Fruit fly (Drosophila melanogaster): ENCODE results near the gene CG4440.
A peak's percentile ranks its signal among the peaks of the same experiment; 100 is the strongest.

CG4440 gene

DNA sequence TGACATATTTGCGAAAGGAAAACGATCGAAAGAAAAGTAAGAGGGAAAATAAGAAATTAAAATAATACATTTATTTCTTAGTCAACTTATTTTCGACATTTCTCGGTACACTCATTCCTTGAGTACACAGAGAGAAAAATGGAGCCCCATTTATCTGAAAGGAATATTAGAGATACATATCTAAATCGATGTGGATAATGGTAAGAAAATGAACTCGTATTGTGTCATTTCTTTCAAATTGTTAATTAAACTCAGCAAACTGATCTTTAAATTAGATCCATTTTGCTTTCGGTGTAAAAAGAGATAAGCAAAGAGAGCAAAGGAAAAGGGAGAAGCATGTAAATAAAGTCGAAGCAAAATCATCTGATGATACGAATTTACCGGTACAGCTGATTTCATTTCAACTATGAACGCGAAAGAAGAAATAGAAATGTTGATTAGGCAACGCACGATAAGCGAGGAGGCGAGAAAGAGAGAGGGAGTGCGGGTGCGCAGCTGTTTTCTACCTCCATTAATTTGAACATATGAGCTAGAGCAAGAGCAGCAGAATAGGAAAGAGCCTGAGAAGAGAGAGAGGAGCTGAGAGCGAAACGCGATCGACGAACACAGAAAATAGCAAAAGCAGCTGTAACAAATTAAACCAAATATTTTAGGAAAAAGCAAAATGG is 43.9 kb upstream of the CG4440 start:
- TF ChIP-seq Crg-1 (GFP tag; optimal IDR thresholded peaks at IDR 0.05), result no peak
- TF ChIP-seq cic (GFP tag; optimal IDR thresholded peaks at IDR 0.05), result no peak
- peak; percentile 54 for TF ChIP-seq Clk (GFP tag; optimal IDR thresholded peaks at IDR 0.05)
- peak; percentile 86 for TF ChIP-seq CG14711 (tag; optimal IDR thresholded peaks at IDR 0.05)
- TF ChIP-seq CG12768 (GFP tag; optimal IDR thresholded peaks at IDR 0.05), result peak; percentile 6
- TF ChIP-seq CG11617 (GFP tag; optimal IDR thresholded peaks at IDR 0.05), result no peak
- TF ChIP-seq Mnt (GFP tag; optimal IDR thresholded peaks at IDR 0.05), result peak; percentile 21
- peak; percentile 22 for TF ChIP-seq toe (GFP tag; optimal IDR thresholded peaks at IDR 0.05)
- peak; percentile 86 for TF ChIP-seq CG33017 (tag; optimal IDR thresholded peaks at IDR 0.05)
- no peak for TF ChIP-seq cnc (optimal IDR thresholded peaks at IDR 0.05)
- peak; percentile 62 for TF ChIP-seq bab1 (GFP tag; optimal IDR thresholded peaks at IDR 0.05)
- TF ChIP-seq kay (GFP tag; ENCODE audit: borderline replicate concordance), result peak; percentile 90
- TF ChIP-seq CG7101 (tag; optimal IDR thresholded peaks at IDR 0.05), result peak; percentile 83
- TF ChIP-seq CG5204 (GFP tag; optimal IDR thresholded peaks at IDR 0.05), result peak; percentile 45
- TF ChIP-seq pad (GFP tag; optimal IDR thresholded peaks at IDR 0.05), result no peak
- no peak for TF ChIP-seq ovo (GFP tag; optimal IDR thresholded peaks at IDR 0.05)
- TF ChIP-seq Hr96 (GFP tag; optimal IDR thresholded peaks at IDR 0.05), result no peak
- peak; percentile 35 for TF ChIP-seq CG7045 (GFP tag; optimal IDR thresholded peaks at IDR 0.05)
- TF ChIP-seq tj (GFP tag; optimal IDR thresholded peaks at IDR 0.05), result no peak
- peak; percentile 30 for TF ChIP-seq CG1620 (GFP tag; optimal IDR thresholded peaks at IDR 0.05)

DNA sequence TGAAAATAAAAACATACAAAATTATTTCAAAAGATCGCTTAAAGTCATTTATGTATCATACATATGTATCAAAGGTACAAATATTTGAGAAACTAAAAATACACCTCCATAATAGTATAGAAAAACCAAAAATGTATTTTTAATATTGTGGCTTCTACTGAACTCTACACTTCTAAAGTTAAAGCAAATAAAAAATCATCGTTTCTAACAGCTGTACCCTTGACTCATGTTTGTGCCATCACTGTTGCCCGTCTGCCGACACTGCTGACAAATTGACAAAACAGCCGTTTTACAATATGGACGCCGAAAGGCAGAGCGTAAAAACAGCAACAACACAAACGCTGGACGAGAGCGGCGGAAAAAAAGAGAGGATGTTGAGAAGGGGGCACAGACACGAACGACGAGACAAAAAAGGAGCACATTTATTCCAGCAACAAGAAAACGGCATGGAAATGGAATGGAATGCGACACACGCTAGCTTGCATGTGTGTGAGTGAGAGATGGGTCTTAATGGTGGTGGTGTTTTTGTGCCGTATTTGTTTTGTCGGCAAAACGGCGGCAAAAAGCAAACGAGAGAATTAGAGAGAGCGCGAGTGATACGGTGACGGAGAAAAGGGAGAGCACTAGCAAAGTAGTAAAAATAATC is 43.2 kb upstream of the CG4440 start:
- TF ChIP-seq CG5204 (GFP tag; optimal IDR thresholded peaks at IDR 0.05), result peak; percentile 52
- peak; percentile 66 for TF ChIP-seq bab1 (GFP tag; optimal IDR thresholded peaks at IDR 0.05)
- TF ChIP-seq cnc (optimal IDR thresholded peaks at IDR 0.05), result no peak
- no peak for TF ChIP-seq toe (GFP tag; optimal IDR thresholded peaks at IDR 0.05)
- peak; percentile 68 for TF ChIP-seq CG33017 (tag; optimal IDR thresholded peaks at IDR 0.05)
- TF ChIP-seq pad (GFP tag; optimal IDR thresholded peaks at IDR 0.05), result peak; percentile 84
- peak; percentile 75 for TF ChIP-seq CG7101 (tag; optimal IDR thresholded peaks at IDR 0.05)
- TF ChIP-seq CG11617 (GFP tag; optimal IDR thresholded peaks at IDR 0.05), result peak; percentile 77
- peak; percentile 51 for TF ChIP-seq ovo (GFP tag; optimal IDR thresholded peaks at IDR 0.05)
- TF ChIP-seq CG1620 (GFP tag; optimal IDR thresholded peaks at IDR 0.05), result no peak
- peak; percentile 57 for TF ChIP-seq CG7045 (GFP tag; optimal IDR thresholded peaks at IDR 0.05)
- TF ChIP-seq Clk (GFP tag; optimal IDR thresholded peaks at IDR 0.05), result no peak
- peak; percentile 64 for TF ChIP-seq CG14711 (tag; optimal IDR thresholded peaks at IDR 0.05)
- TF ChIP-seq Hr96 (GFP tag; optimal IDR thresholded peaks at IDR 0.05), result no peak
- peak; percentile 29 for TF ChIP-seq Mnt (GFP tag; optimal IDR thresholded peaks at IDR 0.05)
- TF ChIP-seq CG12768 (GFP tag; optimal IDR thresholded peaks at IDR 0.05), result peak; percentile 81
- peak; percentile 11 for TF ChIP-seq Crg-1 (GFP tag; optimal IDR thresholded peaks at IDR 0.05)
- peak; percentile 87 for TF ChIP-seq cic (GFP tag; optimal IDR thresholded peaks at IDR 0.05)
- TF ChIP-seq kay (GFP tag; ENCODE audit: borderline replicate concordance), result peak; percentile 24
- peak; percentile 23 for TF ChIP-seq tj (GFP tag; optimal IDR thresholded peaks at IDR 0.05)

DNA sequence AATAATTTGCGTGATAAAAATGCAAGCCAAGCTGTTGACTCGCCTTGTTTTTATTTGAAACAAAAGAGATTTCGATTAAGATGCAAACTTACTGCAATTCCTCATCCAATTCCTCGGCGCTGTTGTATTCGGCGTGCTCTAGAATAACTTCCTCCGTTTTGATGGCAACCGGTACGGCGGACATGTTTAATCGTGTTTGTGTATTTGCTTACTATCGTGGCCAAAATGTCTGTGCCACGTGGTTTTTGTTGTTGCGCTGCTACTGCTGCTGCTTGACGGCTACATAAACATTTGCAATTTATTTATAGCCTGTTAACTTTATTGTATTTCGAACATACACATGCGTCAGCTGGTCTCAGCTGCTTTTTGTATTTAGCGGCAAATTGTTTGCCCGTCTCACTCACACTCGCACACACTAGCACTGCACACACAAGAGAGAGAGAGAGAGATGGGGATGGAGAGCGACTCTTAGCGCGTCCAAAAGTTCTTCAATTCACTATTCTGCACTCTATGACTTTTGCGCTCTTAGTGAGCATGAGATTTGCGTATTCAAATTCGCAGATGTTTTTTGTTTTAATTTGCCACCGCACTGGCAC is 42.6 kb upstream of the CG4440 start:
- TF ChIP-seq ovo (GFP tag; optimal IDR thresholded peaks at IDR 0.05) (no peak), bab1 (GFP tag; optimal IDR thresholded peaks at IDR 0.05) (no peak), pad (GFP tag; optimal IDR thresholded peaks at IDR 0.05) (no peak)

DNA sequence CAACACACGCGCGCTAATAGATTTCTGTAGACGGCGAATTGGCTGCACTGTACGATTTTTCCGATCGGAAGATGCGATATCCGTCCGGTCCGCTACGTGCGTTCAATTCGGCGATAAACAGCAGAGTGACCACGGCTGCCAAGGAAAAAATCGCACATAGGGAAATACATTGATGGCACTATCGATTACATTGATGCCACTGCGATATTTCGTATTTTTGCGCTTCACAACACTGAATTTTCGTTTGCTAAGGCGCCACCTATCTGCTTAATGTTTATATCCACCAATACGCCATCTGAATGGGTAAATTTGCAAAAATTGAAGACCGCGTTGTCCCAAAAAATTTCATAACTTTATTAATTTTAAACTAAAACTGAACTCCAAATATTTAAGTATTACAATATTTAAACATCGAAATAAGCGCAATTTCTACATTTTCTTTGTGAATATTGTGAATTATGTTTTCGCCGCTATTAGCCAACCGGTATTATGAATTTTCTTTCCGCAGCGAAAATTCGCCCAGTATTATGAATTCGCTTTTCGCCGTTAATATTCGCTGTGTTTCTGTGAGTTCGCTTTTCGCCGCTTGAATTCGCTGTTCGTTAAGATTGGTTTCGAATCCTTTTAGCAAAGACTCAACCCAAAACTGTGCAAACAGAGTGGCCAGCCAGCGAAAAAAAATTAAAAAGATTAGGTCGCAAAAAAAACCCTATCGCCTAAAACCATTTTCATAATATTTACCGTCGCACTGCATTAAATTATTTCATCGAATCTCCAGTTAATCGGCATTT is 41.9 kb upstream of the CG4440 start, which contains the start of the genes crp and pkaap:
Gene crp (minus strand): TSS at position 129 of the 791 bp plus-strand sequence.
Gene pkaap (plus strand): TSS at position 689 of the 791 bp plus-strand sequence.
- peak; percentile 92 for TF ChIP-seq toe (GFP tag; optimal IDR thresholded peaks at IDR 0.05)
- peak; percentile 64 for TF ChIP-seq bab1 (GFP tag; optimal IDR thresholded peaks at IDR 0.05)
- TF ChIP-seq tj (GFP tag; optimal IDR thresholded peaks at IDR 0.05), result peak; percentile 60
- TF ChIP-seq ovo (GFP tag; optimal IDR thresholded peaks at IDR 0.05), result peak; percentile 93
- TF ChIP-seq CG7045 (GFP tag; optimal IDR thresholded peaks at IDR 0.05), result peak; percentile 67
- TF ChIP-seq CG33017 (tag; optimal IDR thresholded peaks at IDR 0.05), result peak; percentile 40
- TF ChIP-seq Crg-1 (GFP tag; optimal IDR thresholded peaks at IDR 0.05), result peak; percentile 94
- TF ChIP-seq Hr96 (GFP tag; optimal IDR thresholded peaks at IDR 0.05), result peak; percentile 91
- no peak for TF ChIP-seq cnc (optimal IDR thresholded peaks at IDR 0.05)
- TF ChIP-seq Clk (GFP tag; optimal IDR thresholded peaks at IDR 0.05), result peak; percentile 63
- peak; percentile 96 for TF ChIP-seq CG1620 (GFP tag; optimal IDR thresholded peaks at IDR 0.05)
- peak; percentile 69 for TF ChIP-seq CG14711 (tag; optimal IDR thresholded peaks at IDR 0.05)
- peak; percentile 91 for TF ChIP-seq Mnt (GFP tag; optimal IDR thresholded peaks at IDR 0.05)
- peak; percentile 97 for TF ChIP-seq kay (GFP tag; ENCODE audit: borderline replicate concordance)
- TF ChIP-seq CG7101 (tag; optimal IDR thresholded peaks at IDR 0.05), result peak; percentile 73
- TF ChIP-seq CG12768 (GFP tag; optimal IDR thresholded peaks at IDR 0.05), result peak; percentile 77
- TF ChIP-seq pad (GFP tag; optimal IDR thresholded peaks at IDR 0.05), result peak; percentile 73
- no peak for TF ChIP-seq CG5204 (GFP tag; optimal IDR thresholded peaks at IDR 0.05)
- TF ChIP-seq cic (GFP tag; optimal IDR thresholded peaks at IDR 0.05), result peak; percentile 82
- TF ChIP-seq CG11617 (GFP tag; optimal IDR thresholded peaks at IDR 0.05), result peak; percentile 58

DNA sequence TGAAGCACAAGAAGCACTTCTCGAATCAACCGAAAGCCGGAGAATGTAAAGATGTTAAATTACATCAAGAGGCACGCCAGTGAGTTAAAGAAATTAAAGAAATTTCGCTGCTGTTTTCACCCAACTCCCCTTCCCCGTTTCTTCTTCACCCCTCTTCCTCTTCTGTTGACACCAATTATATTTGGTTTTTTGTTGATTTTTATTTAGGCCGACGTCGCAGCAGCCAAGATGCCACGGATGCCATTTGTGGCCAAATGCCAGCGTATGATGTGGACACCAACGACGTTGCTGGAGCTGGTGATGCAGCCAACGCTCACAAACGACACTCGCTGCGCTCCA is 41.4 kb upstream of the CG4440 start:
- TF ChIP-seq CG11617 (GFP tag; optimal IDR thresholded peaks at IDR 0.05), result no peak
- no peak for TF ChIP-seq bab1 (GFP tag; optimal IDR thresholded peaks at IDR 0.05)
- no peak for TF ChIP-seq cic (GFP tag; optimal IDR thresholded peaks at IDR 0.05)
- no peak for TF ChIP-seq kay (GFP tag; ENCODE audit: borderline replicate concordance)
- TF ChIP-seq CG7101 (tag; optimal IDR thresholded peaks at IDR 0.05), result no peak

Data from whole organism, adult.